Worm (Caenorhabditis elegans) whole organism, late embryonic: Measurements from ENCODE around the gene mma-1.
A peak's percentile ranks its signal among the peaks of the same experiment; 100 is the strongest.

Source experiments
- C38D4.7 ChIP-seq: fragments of 200-800 bp; sonication (Bioruptor generic); optimal IDR thresholded peaks from 2 replicates; lab custom pipeline; 2018; ENCODE audit warnings: mild to moderate bottlenecking, missing genetic modification characterization, moderate library complexity, missing compliant biosample characterization
- F13H6.1 ChIP-seq: sonication (generic microtip); optimal IDR thresholded peaks from 2 replicates; lab custom pipeline; 2016; ENCODE audit warnings: missing genetic modification characterization, missing compliant biosample characterization
- K02D7.2 ChIP-seq: sonication (generic microtip); optimal IDR thresholded peaks from 2 replicates; lab custom pipeline; 2017; ENCODE audit warnings: mild to moderate bottlenecking, missing genetic modification characterization, missing compliant biosample characterization
- K09A11.1 ChIP-seq: sonication (generic microtip); optimal IDR thresholded peaks from 2 replicates; lab custom pipeline; 2017; ENCODE audit warnings: antibody characterized with exemption, mild to moderate bottlenecking, missing genetic modification characterization, missing compliant biosample characterization; ENCODE audit not compliant: insufficient read depth
- ceh-18 ChIP-seq: sonication (generic microtip); optimal IDR thresholded peaks from 2 replicates; lab custom pipeline; 2016; ENCODE audit warnings: missing genetic modification characterization, missing compliant biosample characterization
- ceh-19 ChIP-seq: fragments of 200-800 bp; sonication (Bioruptor generic); optimal IDR thresholded peaks from 2 replicates; lab custom pipeline; 2018; ENCODE audit warnings: mild to moderate bottlenecking, missing genetic modification characterization, missing compliant biosample characterization
- ceh-22 ChIP-seq: sonication (generic microtip); optimal IDR thresholded peaks from 2 replicates; lab custom pipeline; 2017; ENCODE audit warnings: missing biosample characterization, missing genetic modification characterization
- ceh-24 ChIP-seq: sonication (generic microtip); optimal IDR thresholded peaks from 2 replicates; lab custom pipeline; 2016; ENCODE audit warnings: mild to moderate bottlenecking, missing genetic modification characterization, missing compliant biosample characterization
- ceh-30 ChIP-seq: fragments of 150-350 bp; optimal IDR thresholded peaks from 2 replicates; lab custom pipeline; 2014; ENCODE audit warnings: missing biosample characterization, missing genetic modification characterization
- ceh-48 ChIP-seq: sonication (generic microtip); optimal IDR thresholded peaks from 2 replicates; lab custom pipeline; 2016; ENCODE audit warnings: missing genetic modification characterization, inconsistent platforms, missing compliant biosample characterization
- ceh-6 ChIP-seq: fragments of 200-800 bp; sonication (Bioruptor generic); optimal IDR thresholded peaks from 2 replicates; lab custom pipeline; 2018; ENCODE audit warnings: mild to moderate bottlenecking, missing genetic modification characterization, missing compliant biosample characterization
- ceh-9 ChIP-seq: sonication (generic microtip); optimal IDR thresholded peaks from 2 replicates; lab custom pipeline; 2016; ENCODE audit warnings: mild to moderate bottlenecking, missing genetic modification characterization, inconsistent platforms, missing compliant biosample characterization
- elt-2 ChIP-seq: sonication (generic microtip); optimal IDR thresholded peaks from 2 replicates; lab custom pipeline; 2016; ENCODE audit warnings: missing genetic modification reagents, missing genetic modification characterization, missing compliant biosample characterization
- elt-4 ChIP-seq: sonication (generic microtip); optimal IDR thresholded peaks from 2 replicates; lab custom pipeline; 2016; ENCODE audit warnings: missing genetic modification characterization, missing compliant biosample characterization
- ets-4 ChIP-seq: sonication (generic microtip); optimal IDR thresholded peaks from 2 replicates; lab custom pipeline; 2016; ENCODE audit warnings: missing genetic modification characterization, missing compliant biosample characterization
- fax-1 ChIP-seq: sonication (generic microtip); optimal IDR thresholded peaks from 2 replicates; lab custom pipeline; 2016; ENCODE audit warnings: missing genotype, missing genetic modification characterization, missing compliant biosample characterization
- fkh-10 ChIP-seq: fragments of 150-350 bp; optimal IDR thresholded peaks from 2 replicates; lab custom pipeline; 2014; ENCODE audit warnings: missing biosample characterization, missing genetic modification reagents, missing genetic modification characterization
- hlh-15 ChIP-seq: sonication (generic microtip); optimal IDR thresholded peaks from 2 replicates; lab custom pipeline; 2016; ENCODE audit warnings: missing genetic modification characterization, missing compliant biosample characterization
- hlh-30 ChIP-seq: sonication (generic microtip); optimal IDR thresholded peaks from 2 replicates; lab custom pipeline; 2017; ENCODE audit warnings: antibody characterized with exemption, missing genetic modification characterization, missing compliant biosample characterization; ENCODE audit not compliant: insufficient read depth
- hlh-8 ChIP-seq: sonication (generic microtip); optimal IDR thresholded peaks from 2 replicates; lab custom pipeline; 2016; ENCODE audit warnings: missing genotype, missing genetic modification characterization, missing compliant biosample characterization
- nfya-1 ChIP-seq: sonication (generic microtip); optimal IDR thresholded peaks from 2 replicates; lab custom pipeline; 2017; ENCODE audit warnings: missing genetic modification characterization, mild to moderate bottlenecking, missing compliant biosample characterization, antibody characterized with exemption, moderate library complexity
- npax-4 ChIP-seq: sonication (generic microtip); optimal IDR thresholded peaks from 2 replicates; lab custom pipeline; 2016; ENCODE audit warnings: missing genetic modification characterization, missing compliant biosample characterization
- odd-2 ChIP-seq: sonication (generic microtip); optimal IDR thresholded peaks from 2 replicates; lab custom pipeline; 2017; ENCODE audit warnings: antibody characterized with exemption, mild to moderate bottlenecking, missing genetic modification characterization, missing compliant biosample characterization
- pat-9 ChIP-seq: fragments of 200-800 bp; sonication (Bioruptor generic); optimal IDR thresholded peaks from 2 replicates; lab custom pipeline; 2018; ENCODE audit warnings: mild to moderate bottlenecking, missing genetic modification characterization, moderate library complexity, missing compliant biosample characterization
- pha-2 ChIP-seq: sonication (generic microtip); optimal IDR thresholded peaks from 2 replicates; lab custom pipeline; 2017; ENCODE audit warnings: mild to moderate bottlenecking, missing genetic modification characterization, missing compliant biosample characterization
- sdc-2 ChIP-seq: sonication (generic microtip); optimal IDR thresholded peaks from 2 replicates; lab custom pipeline; 2016; ENCODE audit warnings: missing genotype, missing genetic modification characterization, missing compliant biosample characterization
- sox-4 ChIP-seq: sonication (generic microtip); optimal IDR thresholded peaks from 2 replicates; lab custom pipeline; 2017; ENCODE audit warnings: mild to moderate bottlenecking, missing genetic modification characterization, inconsistent platforms, missing compliant biosample characterization
- syd-9 ChIP-seq: sonication (generic microtip); optimal IDR thresholded peaks from 2 replicates; lab custom pipeline; 2016; ENCODE audit warnings: mild to moderate bottlenecking, missing genetic modification characterization, moderate library complexity, missing compliant biosample characterization
- tbx-2 ChIP-seq: sonication (generic microtip); optimal IDR thresholded peaks from 2 replicates; lab custom pipeline; 2016; ENCODE audit warnings: missing genetic modification characterization, missing compliant biosample characterization
- tbx-7 ChIP-seq: sonication (generic microtip); optimal IDR thresholded peaks from 2 replicates; lab custom pipeline; 2016; ENCODE audit warnings: missing genotype, missing genetic modification characterization, missing compliant biosample characterization
- unc-42 ChIP-seq: sonication (generic microtip); optimal IDR thresholded peaks from 2 replicates; lab custom pipeline; 2016; ENCODE audit warnings: missing genotype, missing genetic modification characterization, missing compliant biosample characterization
- unc-55 ChIP-seq: sonication (generic microtip); optimal IDR thresholded peaks from 2 replicates; lab custom pipeline; 2017; ENCODE audit warnings: missing biosample characterization, missing genetic modification reagents, missing genetic modification characterization

mma-1 gene

ce11 chrV:12637238-12637690, 41.2 kb upstream of the mma-1 start, which contains the start of gene F56H9.2 (continued):
- no peak for TF ChIP-seq ceh-6 (GFP tag; lab: Kevin White, UChicago)
- TF ChIP-seq sdc-2 (tag; lab: Kevin White, UChicago): peak; percentile 55
- peak; percentile 52 for TF ChIP-seq nfya-1 (tag; lab: Kevin White, UChicago)
- TF ChIP-seq, all 69 proteins: peak for 13

ce11 chrV:12636248-12636647, 40.2 kb upstream of the mma-1 start:
- TF ChIP-seq ceh-22 (no peak), hlh-8 (tag; lab: Kevin White, UChicago) (peak; percentile 3)

ce11 chrV:12635218-12635617, 39.1 kb upstream of the mma-1 start:
- TF ChIP-seq C38D4.7 (GFP tag; lab: Kevin White, UChicago) (no peak), ceh-48 (tag; lab: Kevin White, UChicago) (no peak), hlh-15 (tag; lab: Kevin White, UChicago) (no peak), ceh-9 (tag; lab: Kevin White, UChicago) (no peak), ceh-24 (tag; lab: Kevin White, UChicago) (no peak), ets-4 (tag; lab: Kevin White, UChicago) (no peak), ceh-19 (no peak), hlh-30 (tag; lab: Kevin White, UChicago) (no peak), unc-55 (GFP tag; lab: Kevin White, UChicago) (no peak), fkh-10 (GFP tag; lab: Kevin White, UChicago) (no peak), npax-4 (no peak)

- TF ChIP-seq unc-42: no peak
- TF ChIP-seq ceh-18: no peak
- TF ChIP-seq nfya-1 (tag; lab: Kevin White, UChicago): no peak
- no peak for TF ChIP-seq K02D7.2 (tag; lab: Kevin White, UChicago)
- TF ChIP-seq ceh-19: no peak
- no peak for TF ChIP-seq ceh-9 (tag; lab: Kevin White, UChicago)
- TF ChIP-seq K09A11.1 (tag; lab: Kevin White, UChicago): no peak
- TF ChIP-seq F13H6.1 (tag; lab: Kevin White, UChicago): no peak
- TF ChIP-seq tbx-7 (tag; lab: Kevin White, UChicago): no peak
- no peak for TF ChIP-seq ceh-30 (tag; lab: Kevin White, UChicago)
- no peak for TF ChIP-seq syd-9 (tag; lab: Kevin White, UChicago)
- no peak for TF ChIP-seq elt-4
- TF ChIP-seq pat-9 (tag; lab: Kevin White, UChicago): no peak
- no peak for TF ChIP-seq hlh-8 (tag; lab: Kevin White, UChicago)
- no peak for TF ChIP-seq pha-2
- no peak for TF ChIP-seq odd-2
Measured at ce11 chrV:12634746-12635145, 38.6 kb upstream of the mma-1 start.

- no peak for TF ChIP-seq fax-1 (tag; lab: Kevin White, UChicago)
- no peak for TF ChIP-seq hlh-30 (tag; lab: Kevin White, UChicago)
- no peak for TF ChIP-seq pat-9 (tag; lab: Kevin White, UChicago)
- TF ChIP-seq elt-2 (tag; lab: Kevin White, UChicago): peak; percentile 93
- no peak for TF ChIP-seq tbx-2
Measured at ce11 chrV:12634050-12634449, 38.0 kb upstream of the mma-1 start.

ce11 chrV:12633046-12633445, 37.0 kb upstream of the mma-1 start:
- TF ChIP-seq sox-4 (tag; lab: Kevin White, UChicago) (peak; percentile 36), unc-42 (no peak)
